Worm (Caenorhabditis elegans) whole organism, mixed stage, embryonic: ENCODE results near the gene scl-8.
A peak's percentile ranks its signal among the peaks of the same experiment; 100 is the strongest.

ENCODE experiments used
- M03D4.4 ChIP-seq: sonication (generic microtip); optimal IDR thresholded peaks from 2 replicates; lab custom pipeline; 2017; ENCODE audit warnings: mild to moderate bottlenecking, missing genetic modification characterization, missing compliant biosample characterization
- bed-3 ChIP-seq: fragments of 200-800 bp; sonication (Bioruptor generic); optimal IDR thresholded peaks from 3 replicates; lab custom pipeline; 2018; ENCODE audit warnings: mild to moderate bottlenecking, missing genetic modification characterization, moderate library complexity, missing compliant biosample characterization
- blmp-1 ChIP-seq: fragments of 150-350 bp; optimal IDR thresholded peaks from 2 replicates; lab custom pipeline; 2014; ENCODE audit warnings: missing biosample characterization, missing genetic modification characterization
- ceh-39 ChIP-seq: fragments of 150-350 bp; optimal IDR thresholded peaks from 2 replicates; lab custom pipeline; 2014; ENCODE audit warnings: missing biosample characterization, missing genetic modification characterization
- ceh-43 ChIP-seq: fragments of 200-800 bp; sonication (Bioruptor generic); optimal IDR thresholded peaks from 2 replicates; lab custom pipeline; 2018; ENCODE audit warnings: mild to moderate bottlenecking, missing genetic modification characterization, moderate library complexity, missing compliant biosample characterization
- ceh-83 ChIP-seq: fragments of 200-800 bp; sonication (Bioruptor generic); optimal IDR thresholded peaks from 2 replicates; lab custom pipeline; 2018; ENCODE audit warnings: mild to moderate bottlenecking, missing genetic modification characterization, missing compliant biosample characterization
- ces-1 ChIP-seq: fragments of 150-350 bp; optimal IDR thresholded peaks from 2 replicates; lab custom pipeline; 2014; ENCODE audit warnings: missing biosample characterization, missing genetic modification reagents, missing genetic modification characterization
- cnd-1 ChIP-seq: fragments of 200-800 bp; sonication (Bioruptor generic); optimal IDR thresholded peaks from 2 replicates; lab custom pipeline; 2018; ENCODE audit warnings: mild to moderate bottlenecking, missing genetic modification characterization, missing compliant biosample characterization
- drap-1 ChIP-seq: fragments of 200-800 bp; sonication (Bioruptor generic); optimal IDR thresholded peaks from 3 replicates; lab custom pipeline; 2018; ENCODE audit warnings: mild to moderate bottlenecking, missing genetic modification characterization, missing compliant biosample characterization
- elt-1 ChIP-seq: sonication (generic microtip); optimal IDR thresholded peaks from 2 replicates; lab custom pipeline; 2017; ENCODE audit warnings: missing genetic modification characterization, mild to moderate bottlenecking, missing compliant biosample characterization, antibody characterized with exemption, moderate library complexity, borderline replicate concordance; ENCODE audit not compliant: insufficient read depth
- elt-3 ChIP-seq: fragments of 150-350 bp; optimal IDR thresholded peaks from 2 replicates; lab custom pipeline; 2014; ENCODE audit warnings: missing biosample characterization, missing genetic modification characterization
- flh-1 ChIP-seq: fragments of 200-800 bp; sonication (Bioruptor generic); optimal IDR thresholded peaks from 2 replicates; lab custom pipeline; 2018; ENCODE audit warnings: mild to moderate bottlenecking, missing genetic modification characterization, moderate library complexity, missing compliant biosample characterization
- ham-2 ChIP-seq: fragments of 200-800 bp; sonication (Bioruptor generic); optimal IDR thresholded peaks from 2 replicates; lab custom pipeline; 2018; ENCODE audit warnings: mild to moderate bottlenecking, missing genetic modification characterization, missing compliant biosample characterization
- hlh-1 ChIP-seq: fragments of 150-350 bp; optimal IDR thresholded peaks from 2 replicates; lab custom pipeline; 2014; ENCODE audit warnings: missing biosample characterization, missing genetic modification reagents, missing genetic modification characterization
- lin-13 ChIP-seq: fragments of 150-350 bp; optimal IDR thresholded peaks from 2 replicates; lab custom pipeline; 2014; ENCODE audit warnings: missing biosample characterization, missing genetic modification characterization
- lin-32 ChIP-seq: fragments of 200-800 bp; sonication (Bioruptor generic); optimal IDR thresholded peaks from 2 replicates; lab custom pipeline; 2018; ENCODE audit warnings: mild to moderate bottlenecking, missing genetic modification characterization, missing compliant biosample characterization
- lsy-2 ChIP-seq: fragments of 150-350 bp; optimal IDR thresholded peaks from 2 replicates; lab custom pipeline; 2014; ENCODE audit warnings: missing biosample characterization, missing genetic modification characterization
- mab-5 ChIP-seq: fragments of 150-350 bp; optimal IDR thresholded peaks from 2 replicates; lab custom pipeline; 2014; ENCODE audit warnings: missing biosample characterization, missing genetic modification characterization
- mep-1 ChIP-seq: fragments of 150-350 bp; optimal IDR thresholded peaks from 2 replicates; lab custom pipeline; 2017; ENCODE audit warnings: missing biosample characterization, missing genetic modification reagents, missing genetic modification characterization, inconsistent platforms
- mls-2 ChIP-seq: sonication (generic microtip); optimal IDR thresholded peaks from 2 replicates; lab custom pipeline; 2016; ENCODE audit warnings: mild to moderate bottlenecking, missing genetic modification characterization, moderate library complexity, missing compliant biosample characterization
- nhr-12 ChIP-seq: fragments of 150-350 bp; optimal IDR thresholded peaks from 2 replicates; lab custom pipeline; 2014; ENCODE audit warnings: missing biosample characterization, missing genetic modification characterization
- nhr-2 ChIP-seq: fragments of 150-350 bp; optimal IDR thresholded peaks from 2 replicates; lab custom pipeline; 2014; ENCODE audit warnings: missing biosample characterization, missing genetic modification characterization
- nhr-237 ChIP-seq: fragments of 150-350 bp; optimal IDR thresholded peaks from 2 replicates; lab custom pipeline; 2014; ENCODE audit warnings: missing biosample characterization, missing genetic modification characterization
- nhr-28 ChIP-seq: fragments of 150-350 bp; optimal IDR thresholded peaks from 2 replicates; lab custom pipeline; 2014; ENCODE audit warnings: missing biosample characterization, missing genetic modification characterization
- nhr-76 ChIP-seq: sonication (generic microtip); optimal IDR thresholded peaks from 2 replicates; lab custom pipeline; 2017; ENCODE audit warnings: missing biosample characterization, missing genetic modification characterization
- pha-4 ChIP-seq: fragments of 150-350 bp; optimal IDR thresholded peaks from 2 replicates; lab custom pipeline; 2018; ENCODE audit warnings: missing biosample characterization, missing genetic modification reagents, missing genetic modification characterization
- sem-2 ChIP-seq: fragments of 200-800 bp; sonication (Bioruptor generic); optimal IDR thresholded peaks from 2 replicates; lab custom pipeline; 2018; ENCODE audit warnings: mild to moderate bottlenecking, missing genetic modification characterization, missing compliant biosample characterization
- snpc-4 ChIP-seq: fragments of 150-350 bp; optimal IDR thresholded peaks from 2 replicates; lab custom pipeline; 2014; ENCODE audit warnings: missing biosample characterization, missing genetic modification characterization
- sptf-1 ChIP-seq: sonication (generic microtip); optimal IDR thresholded peaks from 2 replicates; lab custom pipeline; 2017; ENCODE audit warnings: mild to moderate bottlenecking, missing genetic modification characterization, moderate library complexity, missing compliant biosample characterization
- tbx-8 ChIP-seq: fragments of 200-800 bp; sonication (Bioruptor generic); optimal IDR thresholded peaks from 2 replicates; lab custom pipeline; 2018; ENCODE audit warnings: mild to moderate bottlenecking, missing genetic modification characterization, moderate library complexity, missing compliant biosample characterization
- unc-120 ChIP-seq: sonication (generic microtip); optimal IDR thresholded peaks from 2 replicates; lab custom pipeline; 2017; ENCODE audit warnings: missing genetic modification characterization, missing compliant biosample characterization; ENCODE audit not compliant: poor library complexity, severe bottlenecking
- unc-39 ChIP-seq: fragments of 150-350 bp; optimal IDR thresholded peaks from 2 replicates; lab custom pipeline; 2014; ENCODE audit warnings: missing biosample characterization, missing genetic modification characterization
- unc-62 ChIP-seq: fragments of 150-350 bp; optimal IDR thresholded peaks from 2 replicates; lab custom pipeline; 2014; ENCODE audit warnings: missing biosample characterization, missing genetic modification reagents, missing genetic modification characterization
- zip-8 ChIP-seq: fragments of 150-350 bp; optimal IDR thresholded peaks from 2 replicates; lab custom pipeline; 2014; ENCODE audit warnings: missing biosample characterization, missing genetic modification characterization
- ztf-11 ChIP-seq: fragments of 150-350 bp; optimal IDR thresholded peaks from 2 replicates; lab custom pipeline; 2014; ENCODE audit warnings: missing biosample characterization, missing genetic modification characterization

scl-8 gene

ce11 chrIV:13086705-13087104, 15.2 kb downstream of the scl-8 start, which contains the start of gene spin-2:
TSS of gene spin-2 (plus strand) at chrIV:13087005.
- no peak for TF ChIP-seq mls-2 (tag; lab: Kevin White, UChicago)

- TF ChIP-seq sptf-1 (tag; lab: Kevin White, UChicago) (peak; percentile 16), hlh-1 (tag; lab: Kevin White, UChicago) (no peak)
Measured at ce11 chrIV:13089671-13090242, 18.2 kb downstream of the scl-8 start.

ce11 chrIV:13090967-13091366, 19.4 kb downstream of the scl-8 start, which contains the start of gene col-132:
TSS of gene col-132 (minus strand) at chrIV:13091067.
- TF ChIP-seq zip-8 (tag; lab: Kevin White, UChicago): no peak
- TF ChIP-seq ceh-39 (tag; lab: Kevin White, UChicago): no peak
- TF ChIP-seq drap-1 (GFP tag; lab: Kevin White, UChicago): no peak
- no peak for TF ChIP-seq mls-2 (tag; lab: Kevin White, UChicago)
- no peak for TF ChIP-seq flh-1 (GFP tag; lab: Kevin White, UChicago)
- TF ChIP-seq ham-2 (GFP tag; lab: Kevin White, UChicago): no peak
- no peak for TF ChIP-seq lin-32 (GFP tag; lab: Kevin White, UChicago)
- no peak for TF ChIP-seq blmp-1 (tag; lab: Kevin White, UChicago)
- no peak for TF ChIP-seq snpc-4 (tag; lab: Kevin White, UChicago)
- TF ChIP-seq unc-39 (tag; lab: Kevin White, UChicago): no peak
- TF ChIP-seq cnd-1: no peak
- TF ChIP-seq sem-2: no peak
- no peak for TF ChIP-seq unc-62
- no peak for TF ChIP-seq ceh-83
- TF ChIP-seq nhr-28: no peak

ce11 chrIV:13093677-13094076, 22.1 kb downstream of the scl-8 start, which contains the start of the genes prcc-1 and C39E9.12:
TSS of gene prcc-1 (minus strand) at chrIV:13093795.
TSS of gene C39E9.12 (plus strand) at chrIV:13094007.
- TF ChIP-seq flh-1 (GFP tag; lab: Kevin White, UChicago): no peak
- no peak for TF ChIP-seq mls-2 (tag; lab: Kevin White, UChicago)
- TF ChIP-seq nhr-237: peak; percentile 70
- no peak for TF ChIP-seq zip-8 (tag; lab: Kevin White, UChicago)
- TF ChIP-seq cnd-1: no peak
- peak; percentile 33 for TF ChIP-seq unc-62
- TF ChIP-seq bed-3: no peak
- no peak for TF ChIP-seq nhr-12 (tag; lab: Kevin White, UChicago)
- peak; percentile 25 for TF ChIP-seq pha-4 (tag; lab: Kevin White, UChicago)
- TF ChIP-seq mab-5 (tag; lab: Kevin White, UChicago): no peak
- no peak for TF ChIP-seq unc-120
- TF ChIP-seq mep-1 (tag; lab: Kevin White, UChicago): peak; percentile 68
- peak; percentile 71 for TF ChIP-seq lsy-2 (tag; lab: Kevin White, UChicago)
- TF ChIP-seq ceh-83: no peak
- no peak for TF ChIP-seq elt-1
- no peak for TF ChIP-seq unc-39 (tag; lab: Kevin White, UChicago)
- no peak for TF ChIP-seq nhr-76 (tag; lab: Kevin White, UChicago)
- peak; percentile 61 for TF ChIP-seq hlh-1 (tag; lab: Kevin White, UChicago)
- no peak for TF ChIP-seq sptf-1 (tag; lab: Kevin White, UChicago)
- no peak for TF ChIP-seq tbx-8 (GFP tag; lab: Kevin White, UChicago)
- no peak for TF ChIP-seq sem-2
- TF ChIP-seq ham-2 (GFP tag; lab: Kevin White, UChicago): no peak
- no peak for TF ChIP-seq lin-32 (GFP tag; lab: Kevin White, UChicago)
- no peak for TF ChIP-seq lin-13
- no peak for TF ChIP-seq ceh-43 (GFP tag; lab: Kevin White, UChicago)
- no peak for TF ChIP-seq nhr-2 (tag; lab: Kevin White, UChicago)
- TF ChIP-seq ceh-39 (tag; lab: Kevin White, UChicago): peak; percentile 76
- no peak for TF ChIP-seq nhr-28
- TF ChIP-seq ces-1 (GFP tag; lab: Kevin White, UChicago): no peak
- no peak for TF ChIP-seq drap-1 (GFP tag; lab: Kevin White, UChicago)
- no peak for TF ChIP-seq M03D4.4 (tag; lab: Kevin White, UChicago)
- no peak for TF ChIP-seq snpc-4 (tag; lab: Kevin White, UChicago)
- no peak for TF ChIP-seq elt-3 (tag; lab: Kevin White, UChicago)
- TF ChIP-seq ztf-11 (tag; lab: Kevin White, UChicago): no peak
- TF ChIP-seq blmp-1 (tag; lab: Kevin White, UChicago): no peak
